Fruit fly (Drosophila melanogaster): ENCODE measurements around the gene cyc.

cyc gene

dm6 chr3L:19834143-19834794, 18.5 kb upstream of the cyc start, which contains the start of the genes trc and CG32221 (continued):
- no peak for TF ChIP-seq fd64A (GFP tag; optimal IDR thresholded peaks at IDR 0.05)
- no peak for TF ChIP-seq otp (GFP tag; IDR thresholded peaks at IDR 0.05)
- TF ChIP-seq Doc3 (GFP tag; IDR thresholded peaks at IDR 0.05; ENCODE audit: partially characterized antibody): 0 out of 3 replicates have a peak, but pooled peaks have one; percentile 20
- no peak for TF ChIP-seq CG43689 (GFP tag; IDR thresholded peaks at IDR 0.05)
- TF ChIP-seq Dll (GFP tag; IDR thresholded peaks at IDR 0.05; ENCODE audit: partially characterized antibody): peak; percentile 67
- TF ChIP-seq Dek (tag; optimal IDR thresholded peaks at IDR 0.05): peak; percentile 65
- TF ChIP-seq gem (tag; optimal IDR thresholded peaks at IDR 0.05): no peak
- TF ChIP-seq Atf-2 (GFP tag; optimal IDR thresholded peaks at IDR 0.05): no peak
- TF ChIP-seq CG30403 (GFP tag; optimal IDR thresholded peaks at IDR 0.05): peak; percentile 45
- peak; percentile 58 for TF ChIP-seq CG10431 (GFP tag; optimal IDR thresholded peaks at IDR 0.05)
- TF ChIP-seq sug (tag; optimal IDR thresholded peaks at IDR 0.05): peak; percentile 74
- peak; percentile 41 for TF ChIP-seq Hsf (GFP tag; optimal IDR thresholded peaks at IDR 0.05)
- no peak for TF ChIP-seq pros (GFP tag; optimal IDR thresholded peaks at IDR 0.05)
- peak; percentile 19 to 43 for TF ChIP-seq dpn (GFP tag; optimal IDR thresholded peaks at IDR 0.05)
- peak; percentile 78 for TF ChIP-seq NFAT (GFP tag; IDR thresholded peaks at IDR 0.05)
- TF ChIP-seq Doc2 (GFP tag; IDR thresholded peaks at IDR 0.05): no peak
- TF ChIP-seq CG4730 (GFP tag; IDR thresholded peaks at IDR 0.05): no peak
- no peak for TF ChIP-seq Blimp-1 (GFP tag; optimal IDR thresholded peaks at IDR 0.05)
- TF ChIP-seq CG1602 (GFP tag; optimal IDR thresholded peaks at IDR 0.05): peak; percentile 17
- TF ChIP-seq HHEX (GFP tag; optimal IDR thresholded peaks at IDR 0.05): no peak
- TF ChIP-seq ERR (GFP tag; optimal IDR thresholded peaks at IDR 0.05): no peak
- no peak for TF ChIP-seq CG18599 (GFP tag; optimal IDR thresholded peaks at IDR 0.05)
- TF ChIP-seq ara (GFP tag; IDR thresholded peaks at IDR 0.05): no peak
- peak; percentile 54 for TF ChIP-seq CG13424 (tag; optimal IDR thresholded peaks at IDR 0.05)
- TF ChIP-seq maf-S (GFP tag; optimal IDR thresholded peaks at IDR 0.05): no peak
- TF ChIP-seq dmrt99B (tag; optimal IDR thresholded peaks at IDR 0.05): no peak
- no peak for TF ChIP-seq grau (tag; optimal IDR thresholded peaks at IDR 0.05)
- no peak for TF ChIP-seq Fer3 (tag; optimal IDR thresholded peaks at IDR 0.05)
- peak; percentile 70 for TF ChIP-seq Fer1 (GFP tag; optimal IDR thresholded peaks at IDR 0.05)
- peak; percentile 54; the same call in 1 of the 3 replicates for TF ChIP-seq hb (GFP tag; IDR thresholded peaks at IDR 0.05; ENCODE audit: partially characterized antibody)
- TF ChIP-seq Lpt (GFP tag; optimal IDR thresholded peaks at IDR 0.05): no peak
- no peak for TF ChIP-seq B-H1 (GFP tag; IDR thresholded peaks at IDR 0.05)
- TF ChIP-seq Awh (GFP tag; IDR thresholded peaks at IDR 0.05): no peak
- no peak for TF ChIP-seq bsh (GFP tag; optimal IDR thresholded peaks at IDR 0.05)
- TF ChIP-seq Dref (GFP tag; IDR thresholded peaks at IDR 0.05): peak; percentile 94
- no peak for TF ChIP-seq twi (tag; optimal IDR thresholded peaks at IDR 0.05)
- TF ChIP-seq bowl (GFP tag; IDR thresholded peaks at IDR 0.05): no peak
- peak; percentile 83 for TF ChIP-seq CG7987 (GFP tag; optimal IDR thresholded peaks at IDR 0.05)
- no peak for TF ChIP-seq CG2202 (tag; optimal IDR thresholded peaks at IDR 0.05)
- TF ChIP-seq Myb (GFP tag; optimal IDR thresholded peaks at IDR 0.05): peak; percentile 4
- no peak for TF ChIP-seq salm (tag; optimal IDR thresholded peaks at IDR 0.05)
- no peak for TF ChIP-seq CG3838 (GFP tag; optimal IDR thresholded peaks at IDR 0.05)
- TF ChIP-seq run (tag; optimal IDR thresholded peaks at IDR 0.05): no peak
- no peak for TF ChIP-seq PHDP (tag; optimal IDR thresholded peaks at IDR 0.05)
- no peak for TF ChIP-seq Tbp (GFP tag; optimal IDR thresholded peaks at IDR 0.05)
- TF ChIP-seq sna (GFP tag; IDR thresholded peaks at IDR 0.05; ENCODE audit: partially characterized antibody): peak; percentile 22; the same call in 1 of the 2 replicates
- TF ChIP-seq CG10959 (GFP tag; IDR thresholded peaks at IDR 0.05): no peak
- TF ChIP-seq klu (GFP tag; IDR thresholded peaks at IDR 0.05): no peak
- no peak for TF ChIP-seq psq (GFP tag; optimal IDR thresholded peaks at IDR 0.05)
- no peak for TF ChIP-seq danr (GFP tag; IDR thresholded peaks at IDR 0.05)
